Worm (Caenorhabditis elegans): ENCODE results near the gene Y39C12A.9.

The Y39C12A.9 gene

DNA sequence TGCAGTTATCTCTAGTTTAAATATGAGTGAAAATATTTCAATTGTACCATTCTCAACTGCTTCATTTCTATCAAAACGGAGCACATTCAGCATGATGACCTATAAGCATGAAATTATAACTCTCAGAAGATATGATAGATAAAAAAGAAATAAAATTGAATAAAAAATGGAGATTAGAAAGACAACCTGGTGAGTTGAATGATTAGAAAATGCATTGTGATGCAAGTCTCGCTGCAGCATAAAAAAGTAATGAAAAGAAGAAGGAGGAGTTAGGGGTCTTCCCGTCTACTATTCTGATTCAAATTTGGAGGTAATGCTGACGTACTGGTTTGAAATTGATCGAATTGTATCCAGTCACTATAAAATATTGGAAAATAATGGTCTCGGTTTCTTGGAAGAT, 14.3 kb downstream of the Y39C12A.9 start, which contains the start of gene sre-15:
TSS of gene sre-15 (minus strand) at position 101 of the 400 bp plus-strand sequence.
- TF ChIP-seq C08G9.2 (tag; optimal IDR thresholded peaks at IDR 0.05) (no peak), nfya-1 (tag; optimal IDR thresholded peaks at IDR 0.05) (no peak), sox-4 (tag; optimal IDR thresholded peaks at IDR 0.05) (no peak), ceh-18 (tag; optimal IDR thresholded peaks at IDR 0.05) (no peak), che-1 (tag; optimal IDR thresholded peaks at IDR 0.05) (no peak), fkh-6 (tag; optimal IDR thresholded peaks at IDR 0.05) (no peak), ceh-48 (tag; optimal IDR thresholded peaks at IDR 0.05) (no peak), pax-1 (tag; optimal IDR thresholded peaks at IDR 0.05) (no peak), dmd-4 (tag; optimal IDR thresholded peaks at IDR 0.05; ENCODE audit: borderline replicate concordance) (no peak), mec-3 (tag; optimal IDR thresholded peaks at IDR 0.05; ENCODE audit: borderline replicate concordance) (no peak), pat-9 (tag; optimal IDR thresholded peaks at IDR 0.05) (no peak), sox-2 (GFP tag; IDR thresholded peaks at IDR 0.05) (no peak), pag-3 (tag; optimal IDR thresholded peaks at IDR 0.05; ENCODE audit: borderline replicate concordance) (no peak)

DNA sequence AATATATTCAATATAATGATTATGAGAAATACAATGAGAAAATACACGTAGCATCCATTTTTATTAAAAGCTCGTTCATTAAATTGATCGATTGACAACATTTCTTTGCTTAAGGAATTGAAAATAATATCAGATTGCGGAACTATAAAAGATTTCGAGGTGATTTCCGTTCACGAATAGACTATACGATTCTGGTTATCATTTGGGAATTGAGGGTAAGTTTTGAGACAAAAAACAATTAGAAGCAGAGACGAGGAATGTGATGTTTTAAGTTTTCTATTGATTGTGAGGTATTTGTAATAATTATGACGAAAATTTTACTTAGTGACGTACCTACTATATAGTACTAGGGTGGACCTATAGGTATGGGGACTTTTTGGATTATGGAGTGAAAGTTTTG, 20.2 kb downstream of the Y39C12A.9 start, which contains the start of gene sre-19:
TSS of gene sre-19 (minus strand) at position 101 of the 400 bp plus-strand sequence.
- no peak for TF ChIP-seq odd-2 (tag; optimal IDR thresholded peaks at IDR 0.05)
- no peak for TF ChIP-seq sdc-2 (tag; optimal IDR thresholded peaks at IDR 0.05)
- no peak for TF ChIP-seq ceh-24 (tag; optimal IDR thresholded peaks at IDR 0.05)
- no peak for TF ChIP-seq npax-4 (tag; optimal IDR thresholded peaks at IDR 0.05)
- TF ChIP-seq lim-6 (tag; optimal IDR thresholded peaks at IDR 0.05) = no peak
- no peak for TF ChIP-seq dve-1 (tag; optimal IDR thresholded peaks at IDR 0.05)
- TF ChIP-seq ceh-45 (GFP tag; IDR thresholded peaks at IDR 0.05) = no peak
- TF ChIP-seq unc-3 (GFP tag; conservative IDR thresholded peaks at IDR 0.05) = no peak
- no peak for TF ChIP-seq unc-3 (tag; optimal IDR thresholded peaks at IDR 0.05)
- TF ChIP-seq pat-9 (tag; optimal IDR thresholded peaks at IDR 0.05) = no peak
- TF ChIP-seq ceh-9 (tag; optimal IDR thresholded peaks at IDR 0.05) = no peak
- TF ChIP-seq hlh-13 (GFP tag; optimal IDR thresholded peaks at IDR 0.05) = no peak
- TF ChIP-seq madf-2 (tag; optimal IDR thresholded peaks at IDR 0.05) = no peak
- TF ChIP-seq pros-1 (tag; optimal IDR thresholded peaks at IDR 0.05) = no peak
- no peak for TF ChIP-seq ztf-16 (tag; optimal IDR thresholded peaks at IDR 0.05)
- no peak for TF ChIP-seq ceh-48 (tag; optimal IDR thresholded peaks at IDR 0.05)

ce11 chrIV:12236011-12236410, 23.0 kb downstream of the Y39C12A.9 start, which contains the start of gene sre-16:
TSS of gene sre-16 (minus strand) at chrIV:12236111.
- TF ChIP-seq ceh-19 (GFP tag; optimal IDR thresholded peaks at IDR 0.05) (no peak), unc-55 (GFP tag; optimal IDR thresholded peaks at IDR 0.05) (no peak), hlh-30 (tag; optimal IDR thresholded peaks at IDR 0.05; ENCODE audit: insufficient read depth) (no peak), K09A11.1 (tag; optimal IDR thresholded peaks at IDR 0.05; ENCODE audit: insufficient read depth) (no peak), ceh-14 (tag; optimal IDR thresholded peaks at IDR 0.05) (no peak)

ce11 chrIV:12229679-12230078, 29.3 kb downstream of the Y39C12A.9 start, which contains the start of gene sre-18:
TSS of gene sre-18 (minus strand) at chrIV:12229779.
- TF ChIP-seq hlh-15 (tag; optimal IDR thresholded peaks at IDR 0.05) (no peak), ama-1 (optimal IDR thresholded peaks at IDR 0.05) (no peak), pha-4 (tag; optimal IDR thresholded peaks at IDR 0.05) (no peak), ceh-34 (tag; optimal IDR thresholded peaks at IDR 0.05) (no peak), unc-55 (GFP tag; optimal IDR thresholded peaks at IDR 0.05) (no peak), ets-4 (tag; optimal IDR thresholded peaks at IDR 0.05) (no peak), ceh-22 (tag; optimal IDR thresholded peaks at IDR 0.05) (no peak), ceh-2 (tag; optimal IDR thresholded peaks at IDR 0.05) (no peak), elt-4 (tag; optimal IDR thresholded peaks at IDR 0.05) (no peak), Y22D7AL.16 (tag; optimal IDR thresholded peaks at IDR 0.05) (no peak), hlh-6 (tag; optimal IDR thresholded peaks at IDR 0.05) (no peak), ceh-24 (tag; optimal IDR thresholded peaks at IDR 0.05) (no peak), ceh-30 (tag; optimal IDR thresholded peaks at IDR 0.05) (no peak), dve-1 (tag; optimal IDR thresholded peaks at IDR 0.05) (no peak), ahr-1 (tag; optimal IDR thresholded peaks at IDR 0.05) (no peak), fkh-10 (GFP tag; optimal IDR thresholded peaks at IDR 0.05) (no peak), pros-1 (tag; optimal IDR thresholded peaks at IDR 0.05) (no peak), gmeb-2 (tag; optimal IDR thresholded peaks at IDR 0.05) (no peak)
